Worm (Caenorhabditis elegans) whole organism, young adult: Measurements from ENCODE around the gene cdc-48.2.

Source experiments
- C06A6.2 ChIP-seq: fragments of 200-800 bp; sonication (Bioruptor generic); conservative IDR thresholded peaks from 2 replicates; pipeline ENCODE4 v1.3.6; 2022; ENCODE audit warnings: missing genetic modification characterization, missing compliant biosample characterization
- ZK185.1 ChIP-seq: sonication (generic microtip); optimal IDR thresholded peaks from 2 replicates; lab custom pipeline; 2016; ENCODE audit warnings: mild to moderate bottlenecking, missing genetic modification characterization, missing compliant biosample characterization; ENCODE audit not compliant: poor library complexity, severe bottlenecking
- aptf-3 ChIP-seq: fragments of 200-800 bp; sonication (Bioruptor generic); IDR thresholded peaks from 2 replicates; pipeline ENCODE4 v1.3.6; 2022; ENCODE audit warnings: missing genetic modification characterization, missing compliant biosample characterization

ce11 chrII:8170374-8170773 lies 32.1 kb downstream of the cdc-48.2 start, which contains the start of gene T05C12.11:
- TF ChIP-seq ZK185.1 (tag; lab: Kevin White, UChicago): no peak
- TF ChIP-seq C06A6.2: no peak
- no peak for TF ChIP-seq aptf-3 (GFP tag; lab: Robert Waterston, UW)
